Worm (Caenorhabditis elegans): ENCODE data around the gene C09E8.6.

ce11 chrII:591110-591509 is 34.8 kb downstream of the C09E8.6 start, which contains the start of gene W08F4.10:
- TF ChIP-seq unc-55 (GFP tag; optimal IDR thresholded peaks at IDR 0.05) = no peak
- no peak for TF ChIP-seq mdl-1 (tag; optimal IDR thresholded peaks at IDR 0.05)
- no peak for TF ChIP-seq aly-2 (tag; optimal IDR thresholded peaks at IDR 0.05)
- no peak for TF ChIP-seq ztf-11 (tag; optimal IDR thresholded peaks at IDR 0.05)
- TF ChIP-seq unc-39 (tag; optimal IDR thresholded peaks at IDR 0.05) = no peak
- no peak for TF ChIP-seq ceh-82 (tag; optimal IDR thresholded peaks at IDR 0.05)
- TF ChIP-seq lin-39 (tag; optimal IDR thresholded peaks at IDR 0.05) = no peak
- TF ChIP-seq ama-1 (optimal IDR thresholded peaks at IDR 0.05) = no peak
- TF ChIP-seq zag-1 (tag; optimal IDR thresholded peaks at IDR 0.05) = no peak
- TF ChIP-seq nhr-11 (tag; optimal IDR thresholded peaks at IDR 0.05) = no peak
- TF ChIP-seq nhr-237 (tag; optimal IDR thresholded peaks at IDR 0.05) = no peak
- no peak for TF ChIP-seq nhr-10 (tag; optimal IDR thresholded peaks at IDR 0.05)
- TF ChIP-seq nhr-23 (tag; optimal IDR thresholded peaks at IDR 0.05) = no peak
- TF ChIP-seq nhr-77 (tag; optimal IDR thresholded peaks at IDR 0.05) = no peak
